Worm (Caenorhabditis elegans): ENCODE measurements around the gene pqn-63.

DNA sequence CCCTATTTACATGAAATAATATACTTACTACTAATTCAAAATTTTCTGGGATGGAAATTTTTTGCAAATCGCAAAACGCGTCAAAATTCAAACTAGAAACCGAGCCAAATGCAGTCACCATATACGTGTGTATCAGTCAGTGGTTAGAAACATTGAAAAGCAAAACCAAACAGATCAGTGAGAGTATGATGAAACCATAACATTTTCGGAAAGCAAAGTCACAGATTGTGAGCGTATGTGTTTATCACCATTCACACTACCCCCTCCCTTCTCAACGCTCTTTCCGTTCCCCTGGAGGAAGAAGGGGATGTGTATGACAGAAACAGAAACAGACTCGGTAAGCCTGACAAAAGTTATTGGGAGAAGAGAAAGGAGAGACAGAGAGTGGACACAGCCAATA lies 44.2 kb upstream of the pqn-63 start:
- TF ChIP-seq klf-2 (GFP tag; conservative IDR thresholded peaks at IDR 0.05), result no peak
- no peak for TF ChIP-seq flt-1 (GFP tag; IDR thresholded peaks at IDR 0.05)
- no peak for TF ChIP-seq ztf-29 (GFP tag; IDR thresholded peaks at IDR 0.05)
- no peak for TF ChIP-seq T22C8.4 (GFP tag; IDR thresholded peaks at IDR 0.05)

Data from whole organism, midembryonic.